Fruit fly (Drosophila melanogaster): ENCODE results near the gene Hsp27.

dm6 chr3L:9429665-9430607, 46.1 kb downstream of the Hsp27 start, which contains the start of the genes RpS17 and MTF-1:
- TF ChIP-seq CG8301 (tag; optimal IDR thresholded peaks at IDR 0.05): peak; percentile 0
- TF ChIP-seq CG12605 (GFP tag; IDR thresholded peaks at IDR 0.05): 0 out of 2 replicates have a peak, but pooled peaks have one; percentile 32
- TF ChIP-seq CG15710 (tag; optimal IDR thresholded peaks at IDR 0.05): no peak
- TF ChIP-seq fd96Ca (GFP tag; IDR thresholded peaks at IDR 0.05): no peak

All from whole organism, pupa.